Fruit fly (Drosophila melanogaster): ENCODE data around the gene CG32100.

CG32100 gene

DNA sequence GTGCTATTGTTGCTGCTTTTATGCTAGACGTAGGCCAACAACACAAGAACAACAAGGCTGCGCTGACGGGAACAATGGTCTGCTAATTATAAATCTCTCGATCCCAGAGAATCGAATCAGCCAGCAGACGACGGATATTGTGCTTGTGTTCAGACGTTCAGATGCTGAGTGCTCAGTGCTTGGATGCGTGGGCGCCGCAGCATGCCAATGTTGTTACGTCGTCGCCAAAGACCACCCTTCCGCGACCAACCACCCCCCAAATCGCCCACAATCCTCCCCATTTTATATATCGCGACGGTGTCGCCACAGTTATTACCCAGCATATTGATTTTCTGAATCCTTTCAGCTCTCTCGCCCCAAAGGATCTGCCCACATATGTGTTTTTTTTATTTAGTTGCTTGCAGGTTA is 10.6 kb downstream of the CG32100 start:
- no peak for TF ChIP-seq dsf (GFP tag; optimal IDR thresholded peaks at IDR 0.05; ENCODE audit: borderline replicate concordance)
- TF ChIP-seq OdsH (GFP tag; optimal IDR thresholded peaks at IDR 0.05): no peak
- TF ChIP-seq usp (GFP tag; optimal IDR thresholded peaks at IDR 0.05): no peak
- no peak for TF ChIP-seq jim (GFP tag; optimal IDR thresholded peaks at IDR 0.05)
- no peak for TF ChIP-seq dl (GFP tag; optimal IDR thresholded peaks at IDR 0.05; ENCODE audit: insufficient read depth in 1 of 2, partially characterized antibody in 2 of 2)
- no peak for TF ChIP-seq Myc (optimal IDR thresholded peaks at IDR 0.05)

DNA sequence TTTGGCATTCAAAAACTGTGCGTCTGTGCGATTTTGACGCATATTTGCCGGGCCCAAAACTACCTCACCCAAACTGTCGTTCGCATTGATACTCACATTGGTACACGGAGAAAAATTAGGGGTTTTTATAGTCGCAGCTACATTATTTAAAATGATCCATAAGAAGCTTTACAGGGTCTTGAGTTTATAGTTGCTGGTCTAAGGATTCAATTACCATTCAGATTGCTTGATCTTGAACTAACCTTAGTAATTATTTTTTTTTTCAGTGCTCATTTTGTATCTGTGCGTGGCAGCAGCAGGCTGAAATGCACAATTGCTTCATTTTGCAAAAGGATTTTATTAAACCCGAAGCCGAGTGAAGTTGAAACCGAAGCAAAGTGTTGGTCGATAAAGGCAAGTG is 20.0 kb downstream of the CG32100 start:
- TF ChIP-seq Sp1 (GFP tag; optimal IDR thresholded peaks at IDR 0.05): no peak
- no peak for TF ChIP-seq CrebA (GFP tag; optimal IDR thresholded peaks at IDR 0.05; ENCODE audit: borderline replicate concordance)
- TF ChIP-seq lola (GFP tag; optimal IDR thresholded peaks at IDR 0.05): no peak
- TF ChIP-seq dmrt93B (GFP tag; optimal IDR thresholded peaks at IDR 0.05): no peak
- no peak for TF ChIP-seq pan (optimal IDR thresholded peaks at IDR 0.05)
- TF ChIP-seq rgr (GFP tag; optimal IDR thresholded peaks at IDR 0.05): no peak
- no peak for TF ChIP-seq CG32264 (GFP tag; optimal IDR thresholded peaks at IDR 0.05)
- TF ChIP-seq HLH106 (tag; optimal IDR thresholded peaks at IDR 0.05): no peak
- no peak for TF ChIP-seq dsf (GFP tag; optimal IDR thresholded peaks at IDR 0.05; ENCODE audit: borderline replicate concordance)
- TF ChIP-seq fru (GFP tag; optimal IDR thresholded peaks at IDR 0.05): no peak
- no peak for TF ChIP-seq h (GFP tag; optimal IDR thresholded peaks at IDR 0.05)
- TF ChIP-seq Dfd (GFP tag; optimal IDR thresholded peaks at IDR 0.05): no peak
- TF ChIP-seq N (GFP tag; optimal IDR thresholded peaks at IDR 0.05): no peak
- no peak for TF ChIP-seq usp (GFP tag; optimal IDR thresholded peaks at IDR 0.05)

DNA sequence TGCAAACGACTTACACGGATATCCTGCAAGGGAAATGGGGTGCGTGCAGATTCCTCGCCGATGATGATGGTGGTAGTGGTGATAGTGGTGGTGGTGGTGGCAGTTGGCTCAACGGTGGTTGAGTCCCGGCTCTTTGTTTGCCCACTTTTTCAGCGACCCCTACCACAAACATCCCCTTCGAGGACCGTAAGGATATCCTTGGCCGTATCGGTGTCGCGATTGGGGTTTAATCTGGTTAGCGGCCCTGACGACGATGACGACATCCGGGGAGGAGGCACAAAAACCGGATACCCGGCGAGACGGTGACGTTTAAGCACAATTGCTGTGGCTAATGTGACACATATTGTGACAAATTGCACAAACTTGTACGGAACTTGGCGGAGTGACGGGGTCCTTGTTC is 22.3 kb downstream of the CG32100 start:
- no peak for TF ChIP-seq woc (GFP tag; optimal IDR thresholded peaks at IDR 0.05)

DNA sequence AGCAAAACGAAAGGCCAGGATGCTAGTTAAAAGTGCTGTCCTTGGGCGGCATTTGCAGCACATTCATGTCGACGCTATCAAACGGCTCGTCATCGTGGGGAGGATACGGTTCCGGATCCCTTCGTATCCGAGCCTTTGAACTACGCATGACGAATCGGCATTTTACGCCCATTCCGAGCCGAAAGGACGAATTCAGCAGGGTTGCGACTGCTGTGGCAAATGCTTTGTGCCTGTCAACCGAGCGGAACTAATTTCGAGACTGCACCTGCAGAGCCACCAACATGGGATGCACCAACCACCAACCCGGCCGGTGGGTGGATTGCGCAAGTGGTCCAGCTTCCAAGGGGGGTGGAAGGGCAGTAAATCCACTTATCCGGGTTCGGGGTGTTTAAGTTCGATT is 23.2 kb downstream of the CG32100 start:
- TF ChIP-seq CG9705 (GFP tag; optimal IDR thresholded peaks at IDR 0.05) (no peak), h (GFP tag; optimal IDR thresholded peaks at IDR 0.05) (no peak), ey (GFP tag; optimal IDR thresholded peaks at IDR 0.05) (no peak), CG32264 (GFP tag; optimal IDR thresholded peaks at IDR 0.05) (no peak), tai (GFP tag; optimal IDR thresholded peaks at IDR 0.05) (no peak), Vsx2 (GFP tag; optimal IDR thresholded peaks at IDR 0.05; ENCODE audit: partially characterized antibody) (no peak), Hr83 (GFP tag; optimal IDR thresholded peaks at IDR 0.05; ENCODE audit: poor library complexity, severe bottlenecking) (no peak), Sp1 (GFP tag; optimal IDR thresholded peaks at IDR 0.05) (no peak), lola (GFP tag; optimal IDR thresholded peaks at IDR 0.05) (no peak), br (GFP tag; optimal IDR thresholded peaks at IDR 0.05) (no peak), Myc (optimal IDR thresholded peaks at IDR 0.05) (no peak), rgr (GFP tag; optimal IDR thresholded peaks at IDR 0.05) (no peak), GATAd (GFP tag; optimal IDR thresholded peaks at IDR 0.05) (no peak), Dif (GFP tag; optimal IDR thresholded peaks at IDR 0.05; ENCODE audit: partially characterized antibody) (no peak)

DNA sequence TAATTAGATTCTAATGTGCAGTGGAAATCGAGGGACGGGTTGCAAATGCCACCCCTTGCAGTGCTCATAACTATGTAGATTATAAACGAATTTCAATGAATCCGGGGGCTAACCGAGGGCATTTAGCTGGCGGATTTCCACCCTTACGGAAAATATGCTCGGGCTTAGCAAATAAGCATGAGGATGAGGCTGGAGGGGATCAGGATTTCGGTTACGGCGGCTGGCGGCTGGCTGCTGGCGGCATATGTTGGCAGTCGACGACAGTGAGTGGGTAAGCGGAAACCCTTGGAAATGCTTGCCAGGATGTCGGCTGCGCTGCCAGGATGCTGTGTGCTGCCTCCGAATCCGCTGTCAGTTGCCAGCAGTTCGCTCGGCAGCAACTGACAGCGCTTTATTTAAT is 27.3 kb downstream of the CG32100 start:
- TF ChIP-seq lola (GFP tag; optimal IDR thresholded peaks at IDR 0.05): no peak
- TF ChIP-seq usp (GFP tag; optimal IDR thresholded peaks at IDR 0.05): no peak
- TF ChIP-seq jim (GFP tag; optimal IDR thresholded peaks at IDR 0.05): no peak
- TF ChIP-seq HLH106 (tag; optimal IDR thresholded peaks at IDR 0.05): no peak
- TF ChIP-seq Vsx2 (GFP tag; optimal IDR thresholded peaks at IDR 0.05; ENCODE audit: partially characterized antibody): no peak
- no peak for TF ChIP-seq h (GFP tag; optimal IDR thresholded peaks at IDR 0.05)
- no peak for TF ChIP-seq woc (GFP tag; optimal IDR thresholded peaks at IDR 0.05)
- TF ChIP-seq brk (GFP tag; optimal IDR thresholded peaks at IDR 0.05): no peak
- no peak for TF ChIP-seq Myc (optimal IDR thresholded peaks at IDR 0.05)
- TF ChIP-seq sv (GFP tag; optimal IDR thresholded peaks at IDR 0.05): no peak
- TF ChIP-seq Mio (GFP tag; optimal IDR thresholded peaks at IDR 0.05): no peak
- no peak for TF ChIP-seq Abd-B (GFP tag; optimal IDR thresholded peaks at IDR 0.05)
- no peak for TF ChIP-seq GATAd (GFP tag; optimal IDR thresholded peaks at IDR 0.05)
- TF ChIP-seq br (GFP tag; optimal IDR thresholded peaks at IDR 0.05): no peak
- no peak for TF ChIP-seq Rel (GFP tag; optimal IDR thresholded peaks at IDR 0.05)
- no peak for TF ChIP-seq Rel (tag; optimal IDR thresholded peaks at IDR 0.05)
- TF ChIP-seq dmrt93B (GFP tag; optimal IDR thresholded peaks at IDR 0.05): no peak
- TF ChIP-seq CG32264 (GFP tag; optimal IDR thresholded peaks at IDR 0.05): no peak
- no peak for TF ChIP-seq N (GFP tag; optimal IDR thresholded peaks at IDR 0.05)
- TF ChIP-seq tai (GFP tag; optimal IDR thresholded peaks at IDR 0.05): no peak

Data from whole organism, wandering third instar larva.